Worm (Caenorhabditis elegans): ENCODE results near the gene C39B10.1.

ce11 chrX:10503393-10503792 is 40.0 kb upstream of the C39B10.1 start:
- TF ChIP-seq mab-5 (tag; optimal IDR thresholded peaks at IDR 0.05): no peak
- no peak for TF ChIP-seq ceh-82 (tag; optimal IDR thresholded peaks at IDR 0.05)

Data from whole organism, L2 larva.